Worm (Caenorhabditis elegans) whole organism, L2 larva: Measurements from ENCODE around the gene C42C1.3.

Source experiments
- C34F6.9 ChIP-seq: fragments of 150-350 bp; optimal IDR thresholded peaks from 2 replicates; lab custom pipeline; 2014; ENCODE audit warnings: missing biosample characterization, missing genetic modification characterization
- F13H6.1 ChIP-seq: sonication (generic microtip); optimal IDR thresholded peaks from 2 replicates; lab custom pipeline; 2016; ENCODE audit warnings: missing genetic modification characterization, missing compliant biosample characterization
- Y55F3AM.14 ChIP-seq: fragments of 200-800 bp; sonication (Bioruptor generic); optimal IDR thresholded peaks from 2 replicates; lab custom pipeline; 2018; ENCODE audit warnings: mild to moderate bottlenecking, missing genetic modification characterization, missing compliant biosample characterization
- ZK546.5 ChIP-seq: sonication (generic microtip); optimal IDR thresholded peaks from 2 replicates; lab custom pipeline; 2017; ENCODE audit warnings: missing biosample characterization, missing genetic modification characterization
- alr-1 ChIP-seq: fragments of 150-350 bp; optimal IDR thresholded peaks from 2 replicates; lab custom pipeline; 2014; ENCODE audit warnings: missing biosample characterization, missing genetic modification characterization
- aly-2 ChIP-seq: fragments of 150-350 bp; optimal IDR thresholded peaks from 2 replicates; lab custom pipeline; 2014; ENCODE audit warnings: missing biosample characterization, missing genetic modification characterization
- ama-1 ChIP-seq: fragments of 150-350 bp; optimal IDR thresholded peaks from 2 replicates; lab custom pipeline; 2018; ENCODE audit warnings: inconsistent platforms
- blmp-1 ChIP-seq: sonication (generic microtip); optimal IDR thresholded peaks from 2 replicates; lab custom pipeline; 2017; ENCODE audit warnings: missing genetic modification characterization, mild to moderate bottlenecking, missing compliant biosample characterization, antibody characterized with exemption, moderate library complexity; ENCODE audit not compliant: insufficient read depth
- ceh-16 ChIP-seq: fragments of 150-350 bp; optimal IDR thresholded peaks from 2 replicates; lab custom pipeline; 2014; ENCODE audit warnings: missing biosample characterization, missing genetic modification characterization
- dmd-4 ChIP-seq: sonication (generic microtip); optimal IDR thresholded peaks from 2 replicates; lab custom pipeline; 2017; ENCODE audit warnings: missing biosample characterization, missing genetic modification characterization
- egl-27 ChIP-seq: sonication (generic microtip); optimal IDR thresholded peaks from 3 replicates; lab custom pipeline; 2017; ENCODE audit warnings: missing biosample characterization, missing genetic modification reagents, missing genetic modification characterization
- elt-1 ChIP-seq: fragments of 150-350 bp; optimal IDR thresholded peaks from 2 replicates; lab custom pipeline; 2014; ENCODE audit warnings: missing biosample characterization, missing genetic modification characterization
- elt-3 ChIP-seq: sonication (generic microtip); optimal IDR thresholded peaks from 2 replicates; lab custom pipeline; 2017; ENCODE audit warnings: missing biosample characterization, missing genetic modification characterization
- fos-1 ChIP-seq: fragments of 150-350 bp; optimal IDR thresholded peaks from 2 replicates; lab custom pipeline; 2014; ENCODE audit warnings: missing biosample characterization, missing genetic modification characterization
- lin-11 ChIP-seq: fragments of 150-350 bp; sonication (generic microtip); optimal IDR thresholded peaks from 2 replicates; lab custom pipeline; 2014; ENCODE audit warnings: missing biosample characterization, missing genetic modification characterization, inconsistent platforms, mixed read lengths
- lin-39 ChIP-seq: fragments of 150-350 bp; optimal IDR thresholded peaks from 2 replicates; lab custom pipeline; 2014; ENCODE audit warnings: missing biosample characterization, missing genetic modification reagents, missing genetic modification characterization
- mab-5 ChIP-seq: fragments of 150-350 bp; optimal IDR thresholded peaks from 2 replicates; lab custom pipeline; 2014; ENCODE audit warnings: missing biosample characterization, missing genetic modification characterization
- nhr-10 ChIP-seq: sonication (generic microtip); optimal IDR thresholded peaks from 2 replicates; lab custom pipeline; 2017; ENCODE audit warnings: missing biosample characterization, missing genetic modification characterization
- nhr-11 ChIP-seq: fragments of 150-350 bp; optimal IDR thresholded peaks from 2 replicates; lab custom pipeline; 2014; ENCODE audit warnings: missing biosample characterization, missing genetic modification characterization
- nhr-12 ChIP-seq: fragments of 150-350 bp; optimal IDR thresholded peaks from 2 replicates; lab custom pipeline; 2014; ENCODE audit warnings: missing biosample characterization, missing genetic modification characterization
- nhr-23 ChIP-seq: fragments of 150-350 bp; optimal IDR thresholded peaks from 2 replicates; lab custom pipeline; 2014; ENCODE audit warnings: missing biosample characterization, missing genetic modification reagents, missing genetic modification characterization
- nhr-237 ChIP-seq: fragments of 150-350 bp; optimal IDR thresholded peaks from 2 replicates; lab custom pipeline; 2014; ENCODE audit warnings: missing biosample characterization, missing genetic modification characterization
- nhr-25 ChIP-seq: fragments of 150-350 bp; sonication (generic microtip); optimal IDR thresholded peaks from 3 replicates; lab custom pipeline; 2014; ENCODE audit warnings: missing biosample characterization, missing genetic modification characterization
- nhr-77 ChIP-seq: fragments of 150-350 bp; optimal IDR thresholded peaks from 2 replicates; lab custom pipeline; 2014; ENCODE audit warnings: missing biosample characterization, missing genetic modification characterization
- peb-1 ChIP-seq: fragments of 150-350 bp; optimal IDR thresholded peaks from 2 replicates; lab custom pipeline; 2014; ENCODE audit warnings: missing biosample characterization, missing genetic modification characterization
- sem-4 ChIP-seq: fragments of 150-350 bp; optimal IDR thresholded peaks from 2 replicates; lab custom pipeline; 2014; ENCODE audit warnings: missing biosample characterization, missing genetic modification reagents, missing genetic modification characterization
- sma-3 ChIP-seq: sonication (generic microtip); optimal IDR thresholded peaks from 2 replicates; lab custom pipeline; 2016; ENCODE audit warnings: missing genetic modification reagents, missing genetic modification characterization, missing compliant biosample characterization
- sma-9 ChIP-seq, 2 experiments: fragments of 150-350 bp in 1 of 2; sonication (generic microtip) in 1 of 2; optimal IDR thresholded peaks; 2 replicates each; lab custom pipeline; 2014 to 2016; ENCODE audit warnings: missing genetic modification characterization in 2 of 2, mild to moderate bottlenecking in 1 of 2, missing biosample characterization in 1 of 2, missing compliant biosample characterization in 1 of 2, missing genetic modification reagents in 1 of 2, moderate library complexity in 1 of 2
- snpc-4 ChIP-seq: fragments of 150-350 bp; optimal IDR thresholded peaks from 2 replicates; lab custom pipeline; 2014; ENCODE audit warnings: missing biosample characterization, missing genetic modification characterization
- unc-39 ChIP-seq: fragments of 150-350 bp; optimal IDR thresholded peaks from 2 replicates; lab custom pipeline; 2014; ENCODE audit warnings: missing biosample characterization, missing genetic modification characterization
- unc-62 ChIP-seq: fragments of 150-350 bp; optimal IDR thresholded peaks from 2 replicates; lab custom pipeline; 2014; ENCODE audit warnings: missing biosample characterization, missing genetic modification reagents, missing genetic modification characterization
- zag-1 ChIP-seq: fragments of 150-350 bp; optimal IDR thresholded peaks from 2 replicates; lab custom pipeline; 2014; ENCODE audit warnings: missing biosample characterization, missing genetic modification characterization
- ztf-1 ChIP-seq: fragments of 200-800 bp; sonication (Bioruptor generic); conservative IDR thresholded peaks from 2 replicates; pipeline ENCODE4 v1.3.6; 2022; ENCODE audit warnings: missing genetic modification characterization, missing compliant biosample characterization
- ztf-11 ChIP-seq: sonication (generic microtip); optimal IDR thresholded peaks from 2 replicates; lab custom pipeline; 2017; ENCODE audit warnings: missing biosample characterization, missing genetic modification characterization

The C42C1.3 gene

ce11 chrIV:12302885-12303284 is 32.6 kb upstream of the C42C1.3 start:
- TF ChIP-seq fos-1 (tag; lab: Kevin White, UChicago) (peak; percentile 60), elt-1 (tag; lab: Kevin White, UChicago) (no peak)

- TF ChIP-seq unc-62 (no peak), nhr-77 (tag; lab: Kevin White, UChicago) (no peak), snpc-4 (tag; lab: Kevin White, UChicago) (no peak), egl-27 (no peak), nhr-23 (tag; lab: Kevin White, UChicago) (no peak), sem-4 (no peak), blmp-1 (no peak), sma-3 (GFP tag; lab: Kevin White, UChicago) (no peak), nhr-10 (tag; lab: Kevin White, UChicago) (no peak), ztf-11 (tag; lab: Kevin White, UChicago) (no peak), ama-1 (lab: Kevin White, UChicago) (no peak), lin-39 (tag; lab: Kevin White, UChicago) (no peak), mab-5 (tag; lab: Kevin White, UChicago) (no peak)
Measured at ce11 chrIV:12301161-12301560, 30.9 kb upstream of the C42C1.3 start, which contains the start of gene oac-59. TSS of gene oac-59 (minus strand) at chrIV:12301261.

- TF ChIP-seq dmd-4 (tag; lab: Kevin White, UChicago) (no peak), elt-3 (tag; lab: Kevin White, UChicago) (no peak), nhr-25 (tag; lab: Kevin White, UChicago) (no peak), nhr-12 (tag; lab: Kevin White, UChicago) (no peak), nhr-11 (tag; lab: Kevin White, UChicago) (no peak), peb-1 (no peak)
Measured at ce11 chrIV:12290744-12291143, 20.5 kb upstream of the C42C1.3 start, which contains the start of gene C42C1.8. TSS of gene C42C1.8 (plus strand) at chrIV:12291044.

- TF ChIP-seq ceh-16 (tag; lab: Kevin White, UChicago) (no peak), ZK546.5 (tag; lab: Kevin White, UChicago) (no peak), sma-3 (GFP tag; lab: Kevin White, UChicago) (no peak), nhr-237 (tag; lab: Kevin White, UChicago) (no peak), nhr-77 (tag; lab: Kevin White, UChicago) (no peak), zag-1 (tag; lab: Kevin White, UChicago) (no peak), unc-39 (tag; lab: Kevin White, UChicago) (no peak), egl-27 (no peak), snpc-4 (tag; lab: Kevin White, UChicago) (no peak)
- TF ChIP-seq, all 48 proteins: peak for 0
Measured at ce11 chrIV:12289149-12289548, 18.9 kb upstream of the C42C1.3 start, which contains the start of gene C42C1.9. TSS of gene C42C1.9 (plus strand) at chrIV:12289449.

- TF ChIP-seq nhr-12 (tag; lab: Kevin White, UChicago) (no peak), sma-3 (GFP tag; lab: Kevin White, UChicago) (no peak), Y55F3AM.14 (no peak), egl-27 (no peak), ama-1 (lab: Kevin White, UChicago) (no peak), snpc-4 (tag; lab: Kevin White, UChicago) (no peak), alr-1 (no peak), C34F6.9 (tag; lab: Kevin White, UChicago) (no peak), lin-39 (tag; lab: Kevin White, UChicago) (no peak), nhr-25 (tag; lab: Kevin White, UChicago) (no peak), aly-2 (tag; lab: Kevin White, UChicago) (no peak), ztf-1 (GFP tag; lab: Robert Waterston, UW) (no peak), F13H6.1 (tag; lab: Kevin White, UChicago) (no peak), sem-4 (no peak), lin-11 (tag; lab: Kevin White, UChicago) (no peak), blmp-1 (no peak), sma-9 (GFP tag; optimal IDR thresholded peaks at IDR 0.05; lab: Kevin White, UChicago) (no peak), sma-9 (tag; optimal IDR thresholded peaks at IDR 0.05; lab: Kevin White, UChicago) (no peak)
Measured at ce11 chrIV:12287628-12288027, 17.3 kb upstream of the C42C1.3 start, which contains the start of gene erl-1. TSS of gene erl-1 (plus strand) at chrIV:12287928.
